Fruit fly (Drosophila melanogaster) whole organism, embryonic: Measurements from ENCODE around the gene CG4382.
A peak's percentile ranks its signal among the peaks of the same experiment; 100 is the strongest.

Source experiments
- Bdp1 ChIP-seq: fragments of 200-800 bp; sonication (Bioruptor generic); optimal IDR thresholded peaks from 3 replicates; lab custom pipeline; 2016; ENCODE audit warnings: missing biosample characterization, missing genetic modification characterization
- CG10147 ChIP-seq: fragments of 200-800 bp; sonication (Bioruptor generic); optimal IDR thresholded peaks from 2 replicates; lab custom pipeline; 2019; ENCODE audit warnings: missing biosample characterization, mild to moderate bottlenecking, missing genetic modification characterization, moderate library complexity
- CG11247 ChIP-seq: fragments of 200-800 bp; sonication (Bioruptor generic); IDR thresholded peaks from 2 replicates; pipeline ENCODE4 v1.3.6; 2022; ENCODE audit warnings: missing biosample characterization, missing genetic modification characterization
- CG11696 ChIP-seq: fragments of 200-800 bp; sonication (Bioruptor generic); IDR thresholded peaks from 2 replicates; pipeline ENCODE4 v1.3.6; 2022; ENCODE audit warnings: missing biosample characterization, missing genetic modification characterization
- CG12071 ChIP-seq: fragments of 200-800 bp; sonication (Bioruptor generic); optimal IDR thresholded peaks from 3 replicates; lab custom pipeline; 2018; ENCODE audit warnings: missing biosample characterization, mild to moderate bottlenecking, missing genetic modification characterization
- CG12236 ChIP-seq: fragments of 200-800 bp; sonication (Bioruptor generic); optimal IDR thresholded peaks from 2 replicates; lab custom pipeline; 2016; ENCODE audit warnings: missing biosample characterization, missing genetic modification characterization
- CG13296 ChIP-seq: fragments of 200-800 bp; sonication (Bioruptor generic); optimal IDR thresholded peaks from 3 replicates; lab custom pipeline; 2018; ENCODE audit warnings: missing biosample characterization, mild to moderate bottlenecking, missing genetic modification characterization
- CG14667 ChIP-seq: fragments of 200-800 bp; sonication (Bioruptor generic); IDR thresholded peaks from 2 replicates; pipeline ENCODE4 v1.3.6; 2022; ENCODE audit warnings: missing biosample characterization, missing genetic modification characterization
- CG15011 ChIP-seq: fragments of 200-800 bp; sonication (Bioruptor generic); optimal IDR thresholded peaks from 3 replicates; lab custom pipeline; 2018; ENCODE audit warnings: missing biosample characterization, mild to moderate bottlenecking, missing genetic modification characterization
- CG18619 ChIP-seq: fragments of 200-800 bp; sonication (Bioruptor generic); optimal IDR thresholded peaks from 3 replicates; lab custom pipeline; 2017; ENCODE audit warnings: missing biosample characterization, mild to moderate bottlenecking, missing genetic modification characterization
- CG2712 ChIP-seq: fragments of 200-800 bp; optimal IDR thresholded peaks from 3 replicates; lab custom pipeline; 2019; ENCODE audit warnings: missing biosample characterization, mild to moderate bottlenecking, missing genetic modification characterization, moderate library complexity
- CG32767 ChIP-seq: fragments of 200-800 bp; sonication (Bioruptor generic); IDR thresholded peaks from 2 replicates; pipeline ENCODE4 v1.3.6; 2022; ENCODE audit warnings: missing biosample characterization, missing genetic modification characterization
- CG34422 ChIP-seq: fragments of 200-800 bp; sonication (Bioruptor generic); IDR thresholded peaks from 3 replicates; pipeline ENCODE4 v1.3.6; 2022; ENCODE audit warnings: missing biosample characterization, missing genetic modification characterization
- CG4404 ChIP-seq: fragments of 200-800 bp; sonication (Bioruptor generic); IDR thresholded peaks from 2 replicates; pipeline ENCODE4 v1.3.6; 2022; ENCODE audit warnings: missing biosample characterization, missing genetic modification characterization
- CG5180 ChIP-seq: fragments of 200-800 bp; sonication (Bioruptor generic); optimal IDR thresholded peaks from 3 replicates; lab custom pipeline; 2017; ENCODE audit warnings: missing biosample characterization, missing genetic modification characterization, mild to moderate bottlenecking, moderate library complexity, missing genetic modification reagents
- CG5245 ChIP-seq: fragments of 200-800 bp; sonication (Bioruptor generic); optimal IDR thresholded peaks from 3 replicates; lab custom pipeline; 2016; ENCODE audit warnings: missing biosample characterization, missing genetic modification characterization
- CG7928 ChIP-seq: fragments of 200-800 bp; sonication (Bioruptor generic); optimal IDR thresholded peaks from 2 replicates; lab custom pipeline; 2017; ENCODE audit warnings: missing biosample characterization, mild to moderate bottlenecking, missing genetic modification characterization
- CG8290 ChIP-seq, 3 experiments: fragments of 200-800 bp; sonication (Bioruptor generic); optimal IDR thresholded peaks; 2 replicates each; lab custom pipeline; 2016 to 2019; ENCODE audit warnings: missing biosample characterization in 3 of 3, missing genetic modification characterization in 3 of 3, mild to moderate bottlenecking in 2 of 3, moderate library complexity in 1 of 3
- CG8765 ChIP-seq: fragments of 200-800 bp; sonication (Bioruptor generic); IDR thresholded peaks from 2 replicates; pipeline ENCODE4 v1.3.6; 2022; ENCODE audit warnings: missing biosample characterization, missing genetic modification characterization
- D19A ChIP-seq: fragments of 200-800 bp; optimal IDR thresholded peaks from 3 replicates; lab custom pipeline; 2019; ENCODE audit warnings: missing biosample characterization, mild to moderate bottlenecking, missing genetic modification characterization, moderate library complexity
- HLH54F ChIP-seq: fragments of 200-800 bp; sonication (Bioruptor generic); optimal IDR thresholded peaks from 3 replicates; lab custom pipeline; 2016; ENCODE audit warnings: missing biosample characterization, missing genetic modification characterization
- HLHmδ ChIP-seq: fragments of 200-800 bp; sonication (Bioruptor generic); optimal IDR thresholded peaks from 2 replicates; lab custom pipeline; 2018; ENCODE audit warnings: missing biosample characterization, mild to moderate bottlenecking, missing genetic modification characterization, moderate library complexity
- Hr3 ChIP-seq: fragments of 200-800 bp; sonication (Bioruptor generic); optimal IDR thresholded peaks from 3 replicates; lab custom pipeline; 2016; ENCODE audit warnings: missing biosample characterization, missing genetic modification characterization
- Hsf ChIP-seq: fragments of 200-800 bp; sonication (Bioruptor generic); optimal IDR thresholded peaks from 3 replicates; lab custom pipeline; 2016; ENCODE audit warnings: missing biosample characterization, missing genetic modification characterization
- Meics ChIP-seq: fragments of 200-800 bp; sonication (Bioruptor generic); optimal IDR thresholded peaks from 2 replicates; lab custom pipeline; 2017; ENCODE audit warnings: missing biosample characterization, mild to moderate bottlenecking, missing genetic modification characterization
- Mrtf ChIP-seq: fragments of 200-800 bp; sonication (Bioruptor generic); IDR thresholded peaks from 3 replicates; pipeline ENCODE4 v1.3.6; 2022; ENCODE audit warnings: missing biosample characterization, missing genetic modification characterization
- Opbp ChIP-seq: fragments of 200-800 bp; sonication (Bioruptor generic); IDR thresholded peaks from 3 replicates; pipeline ENCODE4 v1.3.6; 2022; ENCODE audit warnings: missing biosample characterization, missing genetic modification characterization; ENCODE audit not compliant: partially characterized antibody
- Sox100B ChIP-seq: fragments of 200-800 bp; sonication (Bioruptor generic); optimal IDR thresholded peaks from 3 replicates; lab custom pipeline; 2018; ENCODE audit warnings: missing biosample characterization, mild to moderate bottlenecking, missing genetic modification characterization
- bigmax ChIP-seq: fragments of 200-800 bp; sonication (Bioruptor generic); optimal IDR thresholded peaks from 2 replicates; lab custom pipeline; 2018; ENCODE audit warnings: missing biosample characterization, mild to moderate bottlenecking, missing genetic modification characterization
- bsh ChIP-seq, 2 experiments: fragments of 200-800 bp; sonication (Bioruptor generic); optimal IDR thresholded peaks; 2 replicates each; lab custom pipeline; 2017 to 2018; ENCODE audit warnings: mild to moderate bottlenecking in 2 of 2, missing biosample characterization in 2 of 2, missing genetic modification characterization in 2 of 2, moderate library complexity in 1 of 2
- da ChIP-seq: fragments of 200-800 bp; sonication (Bioruptor generic); optimal IDR thresholded peaks from 2 replicates; lab custom pipeline; 2016; ENCODE audit warnings: missing biosample characterization, missing genetic modification characterization
- dysf ChIP-seq: fragments of 200-800 bp; sonication (Bioruptor generic); IDR thresholded peaks from 3 replicates; pipeline ENCODE4 v1.3.6; 2022; ENCODE audit warnings: missing biosample characterization, missing genetic modification characterization
- fru ChIP-seq: fragments of >200 bp; optimal IDR thresholded peaks from 2 replicates; lab custom pipeline; 2017
- gfzf ChIP-seq: fragments of 200-800 bp; sonication (Bioruptor generic); optimal IDR thresholded peaks from 2 replicates; lab custom pipeline; 2016; ENCODE audit warnings: missing biosample characterization, mild to moderate bottlenecking, missing genetic modification characterization, moderate library complexity
- ham ChIP-seq: fragments of 200-800 bp; sonication (Bioruptor generic); IDR thresholded peaks from 2 replicates; pipeline ENCODE4 v1.3.6; 2022; ENCODE audit warnings: missing biosample characterization, missing genetic modification characterization
- jumu ChIP-seq: fragments of 200-800 bp; sonication (Bioruptor generic); optimal IDR thresholded peaks from 3 replicates; lab custom pipeline; 2016; ENCODE audit warnings: missing biosample characterization, missing genetic modification characterization
- kni ChIP-seq: fragments of 200-800 bp; sonication (Bioruptor generic); optimal IDR thresholded peaks from 3 replicates; lab custom pipeline; 2017; ENCODE audit warnings: mild to moderate bottlenecking, missing biosample characterization, missing genetic modification reagents, missing genetic modification characterization
- knrl ChIP-seq: fragments of 200-800 bp; sonication (Bioruptor generic); IDR thresholded peaks from 3 replicates; pipeline ENCODE4 v1.3.6; 2022; ENCODE audit warnings: missing biosample characterization, missing genetic modification characterization; ENCODE audit not compliant: partially characterized antibody
- lab ChIP-seq: fragments of 200-800 bp; sonication (Bioruptor generic); optimal IDR thresholded peaks from 3 replicates; lab custom pipeline; 2017; ENCODE audit warnings: missing biosample characterization, missing genetic modification characterization, mild to moderate bottlenecking, moderate library complexity, missing genetic modification reagents
- mam ChIP-seq: fragments of 200-800 bp; sonication (Bioruptor generic); optimal IDR thresholded peaks from 3 replicates; lab custom pipeline; 2016; ENCODE audit warnings: missing biosample characterization, missing genetic modification characterization
- nom ChIP-seq: fragments of 200-800 bp; sonication (Bioruptor generic); optimal IDR thresholded peaks from 2 replicates; lab custom pipeline; 2017; ENCODE audit warnings: missing biosample characterization, missing genetic modification characterization, mild to moderate bottlenecking, moderate library complexity, missing genetic modification reagents
- org-1 ChIP-seq: fragments of 200-800 bp; sonication (Bioruptor generic); optimal IDR thresholded peaks from 2 replicates; lab custom pipeline; 2017; ENCODE audit warnings: missing biosample characterization, missing genetic modification characterization
- pho ChIP-seq: fragments of 200-800 bp; sonication (Bioruptor generic); optimal IDR thresholded peaks from 2 replicates; lab custom pipeline; 2016; ENCODE audit warnings: missing biosample characterization, missing genetic modification characterization
- psq ChIP-seq: fragments of 200-800 bp; sonication (Bioruptor generic); optimal IDR thresholded peaks from 2 replicates; lab custom pipeline; 2017; ENCODE audit warnings: missing biosample characterization, missing genetic modification characterization
- ro ChIP-seq: fragments of 200-800 bp; sonication (Bioruptor generic); IDR thresholded peaks from 2 replicates; pipeline ENCODE4 v1.3.6; 2022; ENCODE audit warnings: missing biosample characterization, missing genetic modification characterization
- shn ChIP-seq: fragments of 200-800 bp; sonication (Bioruptor generic); optimal IDR thresholded peaks from 3 replicates; lab custom pipeline; 2016; ENCODE audit warnings: missing biosample characterization, missing genetic modification characterization
- sima ChIP-seq: fragments of 200-800 bp; sonication (Bioruptor generic); optimal IDR thresholded peaks from 2 replicates; lab custom pipeline; 2016; ENCODE audit warnings: missing biosample characterization, missing genetic modification characterization
- twi ChIP-seq: fragments of 200-800 bp; optimal IDR thresholded peaks from 2 replicates; lab custom pipeline; 2019; ENCODE audit warnings: missing biosample characterization, mild to moderate bottlenecking, missing genetic modification characterization, moderate library complexity
- vnd ChIP-seq: fragments of 200-800 bp; sonication (Bioruptor generic); IDR thresholded peaks from 3 replicates; pipeline ENCODE4 v1.3.6; 2022; ENCODE audit warnings: missing biosample characterization, missing genetic modification characterization; ENCODE audit not compliant: partially characterized antibody
- zen ChIP-seq: fragments of 200-800 bp; sonication (Bioruptor generic); optimal IDR thresholded peaks from 3 replicates; lab custom pipeline; 2018; ENCODE audit warnings: missing biosample characterization, mild to moderate bottlenecking, missing genetic modification characterization, moderate library complexity
- zen2 ChIP-seq: fragments of 200-800 bp; sonication (Bioruptor generic); IDR thresholded peaks from 3 replicates; pipeline ENCODE4 v1.3.6; 2022; ENCODE audit warnings: missing biosample characterization, missing genetic modification characterization; ENCODE audit not compliant: partially characterized antibody

CG4382 gene

DNA sequence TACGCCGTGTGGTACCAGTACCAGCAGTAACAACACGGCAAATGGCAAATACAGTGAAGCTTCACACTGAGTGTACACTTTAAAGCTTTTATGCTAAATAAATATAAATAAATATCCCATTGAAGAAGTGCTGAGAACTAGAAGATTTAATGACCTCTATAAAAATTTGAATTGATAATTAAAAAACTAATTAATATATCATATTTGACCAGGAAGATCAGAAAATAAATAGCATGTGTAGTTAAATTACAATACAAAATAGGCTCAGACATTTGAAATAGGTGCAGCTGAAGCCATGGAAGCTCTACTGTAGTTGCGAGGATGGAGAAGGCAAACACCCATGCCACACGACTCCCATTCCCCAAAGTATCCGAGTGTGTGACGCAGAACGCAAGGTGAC is 36.1 kb downstream of the CG4382 start (continued):
- TF ChIP-seq CG11696 (GFP tag; lab: Robert Waterston, UW) (no peak), HLHmδ (GFP tag; lab: Kevin White, UChicago) (no peak), twi (tag; lab: Kevin White, UChicago) (no peak), CG10147 (GFP tag; lab: Kevin White, UChicago) (peak; percentile 31), ro (no peak), zen (tag; lab: Kevin White, UChicago) (no peak), Opbp (GFP tag; lab: Robert Waterston, UW) (no peak), Sox100B (GFP tag; lab: Kevin White, UChicago) (peak; percentile 37), fru (no peak), vnd (GFP tag; lab: Robert Waterston, UW) (no peak), CG12071 (GFP tag; lab: Kevin White, UChicago) (no peak), pho (GFP tag; lab: Kevin White, UChicago) (no peak), Hsf (GFP tag; lab: Kevin White, UChicago) (no peak), CG18619 (GFP tag; lab: Kevin White, UChicago) (peak; percentile 32), nom (GFP tag; lab: Kevin White, UChicago) (no peak), bsh (GFP tag; optimal IDR thresholded peaks at IDR 0.05; lab: Kevin White, UChicago) (peak; percentile 16 to 21), kni (no peak), CG8290 (GFP tag; optimal IDR thresholded peaks at IDR 0.05; lab: Kevin White, UChicago) (no peak), CG8290 (tag; optimal IDR thresholded peaks at IDR 0.05; lab: Kevin White, UChicago) (no peak), CG4404 (GFP tag; lab: Robert Waterston, UW) (no peak), CG11247 (GFP tag; lab: Robert Waterston, UW) (no peak), lab (GFP tag; lab: Kevin White, UChicago) (peak; percentile 66), zen2 (no peak), CG2712 (peak; percentile 54), CG12236 (no peak), D19A (tag; lab: Kevin White, UChicago) (peak; percentile 40), CG15011 (GFP tag; lab: Kevin White, UChicago) (no peak), CG5180 (GFP tag; lab: Kevin White, UChicago) (peak; percentile 2), shn (GFP tag; lab: Kevin White, UChicago) (no peak), CG32767 (GFP tag; lab: Robert Waterston, UW) (0 out of 2 replicates have a peak, but pooled peaks have one; percentile 33), psq (GFP tag; lab: Kevin White, UChicago) (no peak), bigmax (GFP tag; lab: Kevin White, UChicago) (no peak), Mrtf (GFP tag; lab: Robert Waterston, UW) (no peak), CG34422 (GFP tag; lab: Robert Waterston, UW) (0 out of 3 replicates have a peak, but pooled peaks have one; percentile 18), CG5245 (GFP tag; lab: Kevin White, UChicago) (no peak), sima (GFP tag; lab: Kevin White, UChicago) (no peak), CG8765 (GFP tag; lab: Robert Waterston, UW) (no peak), knrl (GFP tag; lab: Robert Waterston, UW) (no peak), da (no peak), org-1 (GFP tag; lab: Kevin White, UChicago) (no peak), CG7928 (GFP tag; lab: Kevin White, UChicago) (no peak), jumu (GFP tag; lab: Kevin White, UChicago) (no peak), CG13296 (GFP tag; lab: Kevin White, UChicago) (peak; percentile 49), Meics (GFP tag; lab: Kevin White, UChicago) (peak; percentile 51), mam (GFP tag; lab: Kevin White, UChicago) (no peak), gfzf (GFP tag; lab: Kevin White, UChicago) (no peak), CG14667 (GFP tag; lab: Robert Waterston, UW) (no peak), HLH54F (GFP tag; lab: Kevin White, UChicago) (no peak), Hr3 (GFP tag; lab: Kevin White, UChicago) (peak; percentile 30), ham (GFP tag; lab: Robert Waterston, UW) (no peak), Bdp1 (GFP tag; lab: Kevin White, UChicago) (no peak), dysf (GFP tag; lab: Robert Waterston, UW) (peak; percentile 64; the same call in 2 of the 3 replicates)
